Worm (Caenorhabditis elegans): ENCODE data around the gene kreg-1.

kreg-1 gene

ce11 chrX:8697517-8697916, 12.0 kb upstream of the kreg-1 start, which contains the start of gene frpr-8:
Gene frpr-8 (plus strand): TSS chrX:8697817.
- TF ChIP-seq R02D3.7 (tag; optimal IDR thresholded peaks at IDR 0.05) (no peak), mdl-1 (tag; optimal IDR thresholded peaks at IDR 0.05) (no peak), nhr-43 (tag; optimal IDR thresholded peaks at IDR 0.05; ENCODE audit: poor library complexity, severe bottlenecking) (no peak), jun-1 (tag; optimal IDR thresholded peaks at IDR 0.05) (no peak), nhr-67 (tag; optimal IDR thresholded peaks at IDR 0.05) (no peak), unc-39 (tag; optimal IDR thresholded peaks at IDR 0.05) (no peak), nhr-23 (tag; optimal IDR thresholded peaks at IDR 0.05) (no peak), daf-12 (tag; optimal IDR thresholded peaks at IDR 0.05) (no peak), elt-3 (tag; optimal IDR thresholded peaks at IDR 0.05) (no peak), nhr-28 (tag; optimal IDR thresholded peaks at IDR 0.05) (no peak), elt-1 (tag; optimal IDR thresholded peaks at IDR 0.05) (no peak), ZK546.5 (tag; optimal IDR thresholded peaks at IDR 0.05) (no peak), mml-1 (tag; optimal IDR thresholded peaks at IDR 0.05) (no peak)

DNA sequence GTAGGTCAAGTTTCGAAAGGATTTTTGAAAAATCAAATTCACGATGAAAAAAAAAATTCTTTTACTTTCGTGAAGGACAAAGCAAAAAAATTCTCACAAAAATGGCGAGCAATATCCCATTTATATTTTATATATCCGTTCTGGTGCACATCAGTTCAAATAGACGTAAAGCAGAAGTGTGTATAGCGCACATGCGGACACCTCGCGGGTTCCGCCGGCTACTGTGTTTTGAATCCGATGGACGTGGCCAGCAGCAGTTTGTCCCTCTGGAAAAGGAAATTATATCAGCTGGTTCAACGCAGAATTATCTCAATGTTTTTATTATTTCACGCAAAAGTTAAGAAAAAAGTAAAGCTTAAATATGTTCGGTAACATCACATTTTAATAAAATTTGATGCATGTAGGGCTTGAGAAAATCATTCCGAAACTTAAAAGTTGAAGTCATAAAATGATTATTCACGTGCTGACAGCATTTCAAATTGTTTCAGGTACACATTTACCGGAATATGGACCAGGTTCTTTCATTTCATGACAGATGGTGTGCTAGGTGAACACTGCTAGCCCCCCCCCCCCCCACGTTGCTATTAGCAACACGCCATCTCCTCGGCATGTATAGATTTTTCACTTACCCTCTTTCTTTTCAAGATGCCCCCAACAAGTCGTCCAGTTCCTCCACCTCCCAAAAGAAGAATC, 5.8 kb upstream of the kreg-1 start, which contains the start of gene jbts-14:
Gene jbts-14, plus strand, starts transcription at position 643 of the 693 bp plus-strand sequence.
- TF ChIP-seq fkh-10 (GFP tag; optimal IDR thresholded peaks at IDR 0.05) (no peak), pqm-1 (tag; optimal IDR thresholded peaks at IDR 0.05) (no peak), snpc-4 (tag; optimal IDR thresholded peaks at IDR 0.05) (peak; percentile 30), nhr-77 (tag; optimal IDR thresholded peaks at IDR 0.05) (no peak), nhr-23 (tag; optimal IDR thresholded peaks at IDR 0.05) (no peak)

DNA sequence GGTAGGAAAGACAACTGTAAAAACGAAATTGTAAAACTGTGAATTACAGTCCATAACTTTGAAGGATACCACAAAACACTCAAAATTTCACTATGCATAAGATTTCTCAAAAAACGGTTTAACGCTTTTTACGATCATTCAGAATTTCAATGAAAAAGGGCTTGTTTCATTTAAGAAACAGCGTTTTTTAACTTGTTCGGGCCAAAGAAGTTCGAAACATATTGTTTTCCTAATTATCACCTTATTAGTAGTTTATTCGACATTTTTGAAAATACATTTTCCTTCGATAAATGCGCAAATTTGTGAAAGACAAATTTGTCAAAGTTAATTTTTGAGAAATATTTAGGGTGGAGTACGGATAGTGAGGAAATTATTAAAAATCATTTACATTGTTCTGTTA, 4.7 kb upstream of the kreg-1 start:
- TF ChIP-seq R02D3.7 (tag; optimal IDR thresholded peaks at IDR 0.05) (no peak), skn-1 (tag; optimal IDR thresholded peaks at IDR 0.05) (no peak), ceh-16 (tag; optimal IDR thresholded peaks at IDR 0.05) (no peak), unc-62 (GFP tag; optimal IDR thresholded peaks at IDR 0.05) (no peak), fkh-10 (GFP tag; optimal IDR thresholded peaks at IDR 0.05) (no peak), aly-2 (tag; optimal IDR thresholded peaks at IDR 0.05) (no peak), lin-39 (tag; optimal IDR thresholded peaks at IDR 0.05) (no peak), ztf-11 (tag; optimal IDR thresholded peaks at IDR 0.05) (no peak), ama-1 (optimal IDR thresholded peaks at IDR 0.05) (no peak), egl-27 (tag; optimal IDR thresholded peaks at IDR 0.05) (no peak), lsy-12 (tag; optimal IDR thresholded peaks at IDR 0.05) (no peak), ceh-28 (tag; optimal IDR thresholded peaks at IDR 0.05) (no peak), jun-1 (tag; optimal IDR thresholded peaks at IDR 0.05) (no peak), nhr-67 (tag; optimal IDR thresholded peaks at IDR 0.05) (no peak), pha-4 (tag; optimal IDR thresholded peaks at IDR 0.05) (no peak), elt-1 (tag; optimal IDR thresholded peaks at IDR 0.05) (no peak), elt-3 (tag; optimal IDR thresholded peaks at IDR 0.05) (no peak), fos-1 (tag; optimal IDR thresholded peaks at IDR 0.05) (no peak), nhr-12 (tag; optimal IDR thresholded peaks at IDR 0.05) (no peak), nhr-11 (tag; optimal IDR thresholded peaks at IDR 0.05) (no peak)

ce11 chrX:8708053-8708452, 1.5 kb upstream of the kreg-1 start, which contains the start of gene F53A9.3:
Gene F53A9.3 (plus strand): TSS chrX:8708353.
- TF ChIP-seq ama-1 (optimal IDR thresholded peaks at IDR 0.05) (no peak), ztf-4 (tag; optimal IDR thresholded peaks at IDR 0.05) (no peak), ceh-28 (tag; optimal IDR thresholded peaks at IDR 0.05) (no peak), sea-2 (GFP tag; optimal IDR thresholded peaks at IDR 0.05) (no peak), ZK546.5 (tag; optimal IDR thresholded peaks at IDR 0.05) (no peak), nhr-25 (tag; optimal IDR thresholded peaks at IDR 0.05) (no peak)

- TF ChIP-seq R02D3.7 (tag; optimal IDR thresholded peaks at IDR 0.05) (no peak), lsy-12 (tag; optimal IDR thresholded peaks at IDR 0.05) (no peak), nhr-11 (tag; optimal IDR thresholded peaks at IDR 0.05) (no peak), skn-1 (tag; optimal IDR thresholded peaks at IDR 0.05) (no peak), fkh-10 (GFP tag; optimal IDR thresholded peaks at IDR 0.05) (no peak), mml-1 (tag; optimal IDR thresholded peaks at IDR 0.05) (no peak), zag-1 (tag; optimal IDR thresholded peaks at IDR 0.05) (no peak), nhr-28 (tag; optimal IDR thresholded peaks at IDR 0.05) (no peak), nhr-12 (tag; optimal IDR thresholded peaks at IDR 0.05) (no peak), nhr-77 (tag; optimal IDR thresholded peaks at IDR 0.05) (no peak), ZK546.5 (tag; optimal IDR thresholded peaks at IDR 0.05) (no peak), nhr-237 (tag; optimal IDR thresholded peaks at IDR 0.05) (no peak), daf-12 (tag; optimal IDR thresholded peaks at IDR 0.05) (no peak), nhr-76 (tag; optimal IDR thresholded peaks at IDR 0.05) (no peak), nhr-43 (tag; optimal IDR thresholded peaks at IDR 0.05; ENCODE audit: poor library complexity, severe bottlenecking) (no peak), pha-4 (tag; optimal IDR thresholded peaks at IDR 0.05) (peak; percentile 1), elt-2 (tag; optimal IDR thresholded peaks at IDR 0.05) (peak; percentile 28), pqm-1 (tag; optimal IDR thresholded peaks at IDR 0.05) (peak; percentile 18), aly-2 (tag; optimal IDR thresholded peaks at IDR 0.05) (no peak)
These were observed 1.6 kb downstream of the kreg-1 start, which contains the start of gene F53A9.1 for ce11 chrX:8711141-8711645. Gene F53A9.1 (plus strand): TSS chrX:8711595.

Data from whole organism, L3 larva.